Worm (Caenorhabditis elegans): ENCODE results near the gene ptc-1.

ptc-1 gene

ce11 chrII:7857485-7858010, 35.5 kb upstream of the ptc-1 start, which contains the start of the genes cec-3 and T09A5.15 (continued):
- no peak for TF ChIP-seq nhr-11 (tag; optimal IDR thresholded peaks at IDR 0.05)
- no peak for TF ChIP-seq ceh-32 (tag; optimal IDR thresholded peaks at IDR 0.05; ENCODE audit: poor library complexity)
- peak; percentile 28 for TF ChIP-seq dve-1 (tag; optimal IDR thresholded peaks at IDR 0.05; ENCODE audit: insufficient read depth)

ce11 chrII:7858101-7858500, 34.9 kb upstream of the ptc-1 start, which contains the start of gene sds-22:
Gene sds-22, plus strand, starts transcription at chrII:7858401.
- TF ChIP-seq T20F7.1 (GFP tag; optimal IDR thresholded peaks at IDR 0.05) (no peak), nhr-41 (GFP tag; IDR thresholded peaks at IDR 0.05) (no peak), ztf-7 (tag; optimal IDR thresholded peaks at IDR 0.05) (no peak), lin-1 (GFP tag; IDR thresholded peaks at IDR 0.05) (no peak), aha-1 (tag) (peak; percentile 13), ceh-82 (tag; optimal IDR thresholded peaks at IDR 0.05) (no peak), lim-7 (GFP tag; IDR thresholded peaks at IDR 0.05) (no peak), nhr-48 (tag; optimal IDR thresholded peaks at IDR 0.05) (no peak)

ce11 chrII:7860221-7860928, 32.6 kb upstream of the ptc-1 start, which contains the start of gene lin-5:
Gene lin-5, plus strand, starts transcription at chrII:7860574.
- TF ChIP-seq nhr-48 (tag; optimal IDR thresholded peaks at IDR 0.05) (no peak), lim-7 (GFP tag; IDR thresholded peaks at IDR 0.05) (no peak), ztf-7 (tag; optimal IDR thresholded peaks at IDR 0.05) (no peak), attf-4 (tag; optimal IDR thresholded peaks at IDR 0.05) (no peak), aha-1 (tag) (peak; percentile 94), ctbp-1 (GFP tag; IDR thresholded peaks at IDR 0.05) (no peak), daf-8 (GFP tag; IDR thresholded peaks at IDR 0.05) (no peak), mes-2 (tag; optimal IDR thresholded peaks at IDR 0.05; ENCODE audit: poor library complexity, severe bottlenecking) (peak; percentile 70), daf-16 (GFP tag; optimal IDR thresholded peaks at IDR 0.05) (no peak), daf-16 (tag; optimal IDR thresholded peaks at IDR 0.05) (peak; percentile 25), hif-1 (tag; optimal IDR thresholded peaks at IDR 0.05) (peak in 1 of 2 experiments; percentile 74), gei-8 (GFP tag; optimal IDR thresholded peaks at IDR 0.05) (no peak), F49E8.2 (tag; optimal IDR thresholded peaks at IDR 0.05; ENCODE audit: borderline replicate concordance) (peak; percentile 40), ces-1 (GFP tag; optimal IDR thresholded peaks at IDR 0.05) (no peak), dmd-8 (GFP tag; IDR thresholded peaks at IDR 0.05) (no peak), madf-5 (GFP tag; IDR thresholded peaks at IDR 0.05) (no peak), ZK337.2 (GFP tag; IDR thresholded peaks at IDR 0.05) (no peak), ztf-11 (tag; optimal IDR thresholded peaks at IDR 0.05) (no peak), zip-11 (GFP tag; IDR thresholded peaks at IDR 0.05) (no peak), ceh-28 (tag; optimal IDR thresholded peaks at IDR 0.05) (no peak), F10B5.3 (tag; optimal IDR thresholded peaks at IDR 0.05) (no peak), nhr-76 (tag; optimal IDR thresholded peaks at IDR 0.05) (no peak), sdz-12 (GFP tag; optimal IDR thresholded peaks at IDR 0.05) (no peak), lin-29 (GFP tag; IDR thresholded peaks at IDR 0.05) (no peak), nhr-42 (GFP tag; IDR thresholded peaks at IDR 0.05) (no peak), ama-1 (optimal IDR thresholded peaks at IDR 0.05) (no peak), Y48G9A.11 (GFP tag; IDR thresholded peaks at IDR 0.05) (peak; percentile 38; the same call in 1 of the 2 replicates), madf-9 (GFP tag; conservative IDR thresholded peaks at IDR 0.05) (no peak), lin-15B (tag; optimal IDR thresholded peaks at IDR 0.05) (no peak), zfp-2 (tag; optimal IDR thresholded peaks at IDR 0.05) (no peak), zip-2 (tag; optimal IDR thresholded peaks at IDR 0.05) (no peak), nhr-41 (GFP tag; IDR thresholded peaks at IDR 0.05) (no peak), nhr-77 (tag; optimal IDR thresholded peaks at IDR 0.05) (no peak), unc-39 (tag; optimal IDR thresholded peaks at IDR 0.05) (no peak), R02D3.7 (tag; optimal IDR thresholded peaks at IDR 0.05) (no peak), dpl-1 (GFP tag; optimal IDR thresholded peaks at IDR 0.05) (peak; percentile 90), fkh-10 (GFP tag; optimal IDR thresholded peaks at IDR 0.05) (peak; percentile 9), pha-4 (GFP tag; IDR thresholded peaks at IDR 0.05) (no peak), pha-4 (tag; optimal IDR thresholded peaks at IDR 0.05) (no peak), saeg-2 (GFP tag; IDR thresholded peaks at IDR 0.05) (no peak), mdl-1 (tag; optimal IDR thresholded peaks at IDR 0.05) (peak in 1 of 2 experiments; percentile 23)

All from whole organism, L4 larva.